Worm (Caenorhabditis elegans) whole organism, L4 larva: ENCODE results near the gene F42G2.5.

ENCODE experiments used
- F49E8.2 ChIP-seq: sonication (generic microtip); optimal IDR thresholded peaks from 2 replicates; lab custom pipeline; 2016; ENCODE audit warnings: missing compliant biosample characterization, mild to moderate bottlenecking, missing genetic modification characterization, borderline replicate concordance
- fkh-10 ChIP-seq: fragments of 150-350 bp; optimal IDR thresholded peaks from 2 replicates; lab custom pipeline; 2014; ENCODE audit warnings: missing biosample characterization, missing genetic modification reagents, missing genetic modification characterization
- hlh-30 ChIP-seq: sonication (generic microtip); optimal IDR thresholded peaks from 2 replicates; lab custom pipeline; 2017; ENCODE audit warnings: antibody characterized with exemption, mild to moderate bottlenecking, missing genetic modification characterization, missing compliant biosample characterization; ENCODE audit not compliant: insufficient read depth
- lin-13 ChIP-seq: fragments of 150-350 bp; optimal IDR thresholded peaks from 2 replicates; lab custom pipeline; 2014; ENCODE audit warnings: missing biosample characterization, missing genetic modification reagents, missing genetic modification characterization
- nhr-28 ChIP-seq: fragments of 150-350 bp; optimal IDR thresholded peaks from 2 replicates; lab custom pipeline; 2014; ENCODE audit warnings: missing biosample characterization, missing genetic modification characterization
- ztf-11 ChIP-seq: fragments of 150-350 bp; optimal IDR thresholded peaks from 2 replicates; lab custom pipeline; 2014; ENCODE audit warnings: missing biosample characterization, missing genetic modification characterization

ce11 chrII:2411093-2411492 is 6.7 kb downstream of the F42G2.5 start:
- no peak for TF ChIP-seq hlh-30
- no peak for TF ChIP-seq F49E8.2 (tag; lab: Kevin White, UChicago)
- no peak for TF ChIP-seq fkh-10
- TF ChIP-seq ztf-11 (tag; lab: Kevin White, UChicago) = no peak
- TF ChIP-seq lin-13 = no peak
- TF ChIP-seq nhr-28 (tag; lab: Kevin White, UChicago) = no peak
